Fruit fly (Drosophila melanogaster) whole organism, embryonic: Measurements from ENCODE around the gene CG6766.
A peak's percentile ranks its signal among the peaks of the same experiment; 100 is the strongest.

Experiments used
- ATbp ChIP-seq: fragments of 200-800 bp; sonication (Bioruptor generic); optimal IDR thresholded peaks from 2 replicates; lab custom pipeline; 2017; ENCODE audit warnings: missing biosample characterization, mild to moderate bottlenecking, missing genetic modification characterization, missing genetic modification reagents
- Bdp1 ChIP-seq: fragments of 200-800 bp; sonication (Bioruptor generic); optimal IDR thresholded peaks from 3 replicates; lab custom pipeline; 2016; ENCODE audit warnings: missing biosample characterization, missing genetic modification characterization
- CG10147 ChIP-seq: fragments of 200-800 bp; sonication (Bioruptor generic); optimal IDR thresholded peaks from 2 replicates; lab custom pipeline; 2019; ENCODE audit warnings: missing biosample characterization, mild to moderate bottlenecking, missing genetic modification characterization, moderate library complexity
- CG12071 ChIP-seq: fragments of 200-800 bp; sonication (Bioruptor generic); optimal IDR thresholded peaks from 3 replicates; lab custom pipeline; 2018; ENCODE audit warnings: missing biosample characterization, mild to moderate bottlenecking, missing genetic modification characterization
- CG12769 ChIP-seq: fragments of 200-800 bp; sonication (Bioruptor generic); optimal IDR thresholded peaks from 2 replicates; lab custom pipeline; 2019; ENCODE audit warnings: missing biosample characterization, mild to moderate bottlenecking, missing genetic modification characterization, moderate library complexity
- CG13424 ChIP-seq: fragments of 200-800 bp; sonication (Bioruptor generic); optimal IDR thresholded peaks from 2 replicates; lab custom pipeline; 2019; ENCODE audit warnings: missing biosample characterization, mild to moderate bottlenecking, missing genetic modification characterization, moderate library complexity
- CG15269 ChIP-seq: fragments of 200-800 bp; sonication (Bioruptor generic); optimal IDR thresholded peaks from 2 replicates; lab custom pipeline; 2018; ENCODE audit warnings: missing biosample characterization, mild to moderate bottlenecking, missing genetic modification characterization, moderate library complexity
- CG15514 ChIP-seq: fragments of 200-800 bp; sonication (Bioruptor generic); optimal IDR thresholded peaks from 3 replicates; lab custom pipeline; 2017; ENCODE audit warnings: missing biosample characterization, missing genetic modification characterization, mild to moderate bottlenecking, moderate library complexity, missing genetic modification reagents
- CG1603 ChIP-seq: fragments of 200-800 bp; sonication (Bioruptor generic); optimal IDR thresholded peaks from 2 replicates; lab custom pipeline; 2019; ENCODE audit warnings: missing biosample characterization, mild to moderate bottlenecking, missing genetic modification characterization, moderate library complexity
- CG17612 ChIP-seq: fragments of 200-800 bp; sonication (Bioruptor generic); IDR thresholded peaks from 2 replicates; pipeline ENCODE4 v1.3.6; 2022; ENCODE audit warnings: missing biosample characterization, missing genetic modification characterization
- CG17912 ChIP-seq: fragments of 200-800 bp; sonication (Bioruptor generic); optimal IDR thresholded peaks from 2 replicates; lab custom pipeline; 2018; ENCODE audit warnings: missing biosample characterization, mild to moderate bottlenecking, missing genetic modification characterization
- CG2712 ChIP-seq: fragments of 200-800 bp; optimal IDR thresholded peaks from 3 replicates; lab custom pipeline; 2019; ENCODE audit warnings: missing biosample characterization, mild to moderate bottlenecking, missing genetic modification characterization, moderate library complexity
- CG2875 ChIP-seq: fragments of 200-800 bp; sonication (Bioruptor generic); optimal IDR thresholded peaks from 2 replicates; lab custom pipeline; 2017; ENCODE audit warnings: missing biosample characterization, mild to moderate bottlenecking, missing genetic modification characterization, missing genetic modification reagents
- CG31224 ChIP-seq: fragments of 200-800 bp; sonication (Bioruptor generic); IDR thresholded peaks from 2 replicates; pipeline ENCODE4 v1.3.6; 2022; ENCODE audit warnings: missing biosample characterization, missing genetic modification characterization
- CG5245 ChIP-seq: fragments of 200-800 bp; sonication (Bioruptor generic); optimal IDR thresholded peaks from 3 replicates; lab custom pipeline; 2016; ENCODE audit warnings: missing biosample characterization, missing genetic modification characterization
- CG6854 ChIP-seq: fragments of 200-800 bp; sonication (Bioruptor generic); optimal IDR thresholded peaks from 3 replicates; lab custom pipeline; 2017; ENCODE audit warnings: missing biosample characterization, mild to moderate bottlenecking, missing genetic modification characterization
- CG7556 ChIP-seq: fragments of 200-800 bp; sonication (Bioruptor generic); optimal IDR thresholded peaks from 2 replicates; lab custom pipeline; 2017; ENCODE audit warnings: missing biosample characterization, mild to moderate bottlenecking, missing genetic modification characterization
- CG7786 ChIP-seq: fragments of 200-800 bp; sonication (Bioruptor generic); optimal IDR thresholded peaks from 2 replicates; lab custom pipeline; 2016; ENCODE audit warnings: missing biosample characterization, missing genetic modification characterization
- CG7839 ChIP-seq: fragments of 200-800 bp; sonication (Bioruptor generic); optimal IDR thresholded peaks from 3 replicates; lab custom pipeline; 2018; ENCODE audit warnings: missing biosample characterization, mild to moderate bottlenecking, missing genetic modification characterization, moderate library complexity
- CG9797 ChIP-seq: fragments of 200-800 bp; sonication (Bioruptor generic); optimal IDR thresholded peaks from 3 replicates; lab custom pipeline; 2018; ENCODE audit warnings: missing biosample characterization, mild to moderate bottlenecking, missing genetic modification characterization
- CG9817 ChIP-seq: fragments of 200-800 bp; sonication (Bioruptor generic); optimal IDR thresholded peaks from 2 replicates; lab custom pipeline; 2018; ENCODE audit warnings: missing biosample characterization, mild to moderate bottlenecking, missing genetic modification characterization, moderate library complexity
- Ets97D ChIP-seq: fragments of 200-800 bp; sonication (Bioruptor generic); optimal IDR thresholded peaks from 3 replicates; lab custom pipeline; 2016; ENCODE audit warnings: missing biosample characterization, missing genetic modification characterization
- HLH4C ChIP-seq: fragments of 200-800 bp; sonication (Bioruptor generic); IDR thresholded peaks from 3 replicates; pipeline ENCODE4 v1.3.6; 2022; ENCODE audit warnings: missing biosample characterization, missing genetic modification characterization; ENCODE audit not compliant: partially characterized antibody
- Hr39 ChIP-seq: fragments of >200 bp; optimal IDR thresholded peaks from 2 replicates; lab custom pipeline; 2017
- Sox102F ChIP-seq: fragments of 200-800 bp; sonication (Bioruptor generic); optimal IDR thresholded peaks from 2 replicates; lab custom pipeline; 2018; ENCODE audit warnings: missing biosample characterization, mild to moderate bottlenecking, missing genetic modification characterization, moderate library complexity
- Usf ChIP-seq: fragments of 200-800 bp; sonication (Bioruptor generic); optimal IDR thresholded peaks from 2 replicates; lab custom pipeline; 2017; ENCODE audit warnings: missing genotype, missing biosample characterization, missing genetic modification characterization
- Xrp1 ChIP-seq: fragments of 200-800 bp; sonication (Bioruptor generic); IDR thresholded peaks from 2 replicates; pipeline ENCODE4 v1.3.6; 2022; ENCODE audit warnings: missing biosample characterization, missing genetic modification characterization
- br ChIP-seq: fragments of >200 bp; optimal IDR thresholded peaks from 2 replicates; lab custom pipeline; 2017
- bsh ChIP-seq, 2 experiments: fragments of 200-800 bp; sonication (Bioruptor generic); optimal IDR thresholded peaks; 2 replicates each; lab custom pipeline; 2017 to 2018; ENCODE audit warnings: mild to moderate bottlenecking in 2 of 2, missing biosample characterization in 2 of 2, missing genetic modification characterization in 2 of 2, moderate library complexity in 1 of 2
- cato ChIP-seq: fragments of 200-800 bp; sonication (Bioruptor generic); optimal IDR thresholded peaks from 2 replicates; lab custom pipeline; 2016; ENCODE audit warnings: missing biosample characterization, missing genetic modification characterization, borderline replicate concordance
- chm ChIP-seq: fragments of 200-800 bp; sonication (Bioruptor generic); IDR thresholded peaks from 2 replicates; pipeline ENCODE4 v1.3.6; 2022; ENCODE audit warnings: missing biosample characterization, missing genetic modification characterization
- ci ChIP-seq: fragments of 200-800 bp; sonication (Bioruptor generic); IDR thresholded peaks from 3 replicates; pipeline ENCODE4 v1.3.6; 2022; ENCODE audit warnings: missing biosample characterization, missing genetic modification characterization
- fd3F ChIP-seq: fragments of 200-800 bp; sonication (Bioruptor generic); optimal IDR thresholded peaks from 2 replicates; lab custom pipeline; 2018; ENCODE audit warnings: missing biosample characterization, mild to moderate bottlenecking, missing genetic modification characterization, moderate library complexity
- grn ChIP-seq: fragments of 200-800 bp; sonication (Bioruptor generic); optimal IDR thresholded peaks from 3 replicates; lab custom pipeline; 2017; ENCODE audit warnings: missing biosample characterization, missing genetic modification characterization
- hbn ChIP-seq: fragments of 200-800 bp; sonication (Bioruptor generic); IDR thresholded peaks from 2 replicates; pipeline ENCODE4 v1.3.6; 2022; ENCODE audit warnings: missing biosample characterization, missing genetic modification characterization; ENCODE audit not compliant: partially characterized antibody
- insv ChIP-seq, 2 experiments: fragments of 200-800 bp; sonication (Bioruptor generic); optimal IDR thresholded peaks; 3 replicates each; lab custom pipeline; 2016 to 2018; ENCODE audit warnings: missing biosample characterization in 2 of 2, missing genetic modification characterization in 2 of 2
- kni ChIP-seq: fragments of 200-800 bp; sonication (Bioruptor generic); optimal IDR thresholded peaks from 3 replicates; lab custom pipeline; 2017; ENCODE audit warnings: mild to moderate bottlenecking, missing biosample characterization, missing genetic modification reagents, missing genetic modification characterization
- mirr ChIP-seq: fragments of 200-800 bp; sonication (Bioruptor generic); optimal IDR thresholded peaks from 3 replicates; lab custom pipeline; 2018; ENCODE audit warnings: missing biosample characterization, mild to moderate bottlenecking, missing genetic modification characterization
- oc ChIP-seq: fragments of 200-800 bp; sonication (Bioruptor generic); optimal IDR thresholded peaks from 2 replicates; lab custom pipeline; 2018; ENCODE audit warnings: missing biosample characterization, mild to moderate bottlenecking, missing genetic modification characterization, moderate library complexity
- org-1 ChIP-seq: fragments of 200-800 bp; sonication (Bioruptor generic); optimal IDR thresholded peaks from 2 replicates; lab custom pipeline; 2017; ENCODE audit warnings: missing biosample characterization, missing genetic modification characterization
- scrt ChIP-seq: fragments of 200-800 bp; sonication (Bioruptor generic); optimal IDR thresholded peaks from 2 replicates; lab custom pipeline; 2018; ENCODE audit warnings: missing biosample characterization, mild to moderate bottlenecking, missing genetic modification characterization, moderate library complexity
- sd ChIP-seq: fragments of 200-800 bp; sonication (Bioruptor generic); optimal IDR thresholded peaks from 3 replicates; lab custom pipeline; 2018; ENCODE audit warnings: missing biosample characterization, mild to moderate bottlenecking, missing genetic modification characterization, moderate library complexity
- seq ChIP-seq: fragments of 200-800 bp; sonication (Bioruptor generic); IDR thresholded peaks from 2 replicates; pipeline ENCODE4 v1.3.6; 2022; ENCODE audit warnings: missing biosample characterization, missing genetic modification characterization
- sqz ChIP-seq: fragments of 200-800 bp; sonication (Bioruptor generic); optimal IDR thresholded peaks from 3 replicates; lab custom pipeline; 2018; ENCODE audit warnings: missing biosample characterization, mild to moderate bottlenecking, missing genetic modification characterization
- trh ChIP-seq: fragments of 200-800 bp; sonication (Bioruptor generic); optimal IDR thresholded peaks from 2 replicates; lab custom pipeline; 2016; ENCODE audit warnings: missing biosample characterization, missing genetic modification characterization
- unpg ChIP-seq: fragments of 200-800 bp; sonication (Bioruptor generic); optimal IDR thresholded peaks from 3 replicates; lab custom pipeline; 2018; ENCODE audit warnings: missing biosample characterization, mild to moderate bottlenecking, missing genetic modification characterization, moderate library complexity
- usp ChIP-seq: fragments of >200 bp; optimal IDR thresholded peaks from 2 replicates; lab custom pipeline; 2017; ENCODE audit warnings: missing biosample characterization, missing genetic modification characterization
- wek ChIP-seq: fragments of 200-800 bp; sonication (Bioruptor generic); optimal IDR thresholded peaks from 3 replicates; lab custom pipeline; 2018; ENCODE audit warnings: missing biosample characterization, mild to moderate bottlenecking, missing genetic modification characterization, moderate library complexity
- z ChIP-seq: fragments of 200-800 bp; sonication (Bioruptor generic); IDR thresholded peaks from 3 replicates; pipeline ENCODE4 v1.3.6; 2022; ENCODE audit warnings: missing biosample characterization, missing genetic modification characterization
- zfh2 ChIP-seq: fragments of 200-800 bp; sonication (Bioruptor generic); optimal IDR thresholded peaks from 2 replicates; lab custom pipeline; 2016; ENCODE audit warnings: missing biosample characterization, missing genetic modification characterization

CG6766 gene

DNA sequence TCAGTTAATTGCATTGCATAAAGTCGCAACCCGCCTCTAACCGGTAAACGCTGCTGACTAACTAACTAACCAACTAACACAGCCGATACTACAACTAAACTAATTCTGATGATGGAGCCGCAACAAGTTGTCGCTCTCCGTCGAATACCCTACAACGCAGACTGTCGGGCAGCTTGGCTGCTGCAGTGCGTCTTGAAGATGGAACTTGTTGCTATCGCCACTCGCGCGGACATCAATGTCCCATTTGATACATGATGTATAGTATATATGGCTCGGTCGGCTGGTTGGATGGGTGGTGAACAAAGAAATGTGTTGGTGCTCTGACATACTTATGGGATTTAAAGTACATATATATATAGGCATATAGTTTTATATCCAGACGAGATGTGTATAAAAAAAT is 15.0 kb downstream of the CG6766 start (continued):
- peak; percentile 4 for TF ChIP-seq sd
- no peak for TF ChIP-seq sqz (GFP tag; lab: Kevin White, UChicago)
- peak; percentile 20 for TF ChIP-seq CG7839 (tag; lab: Kevin White, UChicago)
- no peak for TF ChIP-seq CG9817 (tag; lab: Kevin White, UChicago)
- no peak for TF ChIP-seq Xrp1 (GFP tag; lab: Robert Waterston, UW)
- TF ChIP-seq oc (tag; lab: Kevin White, UChicago), result no peak
- no peak for TF ChIP-seq z (GFP tag; lab: Robert Waterston, UW)
- no peak for TF ChIP-seq Bdp1 (GFP tag; lab: Kevin White, UChicago)
- TF ChIP-seq usp (GFP tag; lab: Kevin White, UChicago), result no peak
- peak; percentile 32 for TF ChIP-seq CG15269 (tag; lab: Kevin White, UChicago)
- TF ChIP-seq CG7556 (GFP tag; lab: Kevin White, UChicago), result no peak
- peak; percentile 14 for TF ChIP-seq org-1 (GFP tag; lab: Kevin White, UChicago)
- peak; percentile 8 for TF ChIP-seq ATbp (GFP tag; lab: Kevin White, UChicago)
- TF ChIP-seq unpg (GFP tag; lab: Kevin White, UChicago), result peak; percentile 8
- TF ChIP-seq CG7786 (GFP tag; lab: Kevin White, UChicago), result no peak
- TF ChIP-seq CG10147, result no peak
- no peak; the same call in 2 of the 3 replicates for TF ChIP-seq ci (GFP tag; lab: Robert Waterston, UW)
- peak; percentile 7 for TF ChIP-seq Sox102F (GFP tag; lab: Kevin White, UChicago)
- no peak for TF ChIP-seq zfh2 (GFP tag; lab: Kevin White, UChicago)
- peak; percentile 43 for TF ChIP-seq CG12071
- no peak for TF ChIP-seq fd3F
- no peak for TF ChIP-seq br
- no peak for TF ChIP-seq CG6854 (GFP tag; lab: Kevin White, UChicago)
- no peak for TF ChIP-seq cato (GFP tag; lab: Kevin White, UChicago)
- TF ChIP-seq HLH4C (GFP tag; lab: Robert Waterston, UW), result no peak
- TF ChIP-seq CG2712 (tag; lab: Kevin White, UChicago), result no peak
- TF ChIP-seq CG1603 (tag; lab: Kevin White, UChicago), result peak; percentile 17
- no peak for TF ChIP-seq insv (GFP tag; optimal IDR thresholded peaks at IDR 0.05; lab: Kevin White, UChicago)
- no peak for TF ChIP-seq kni (GFP tag; lab: Kevin White, UChicago)
- no peak for TF ChIP-seq Usf (GFP tag; lab: Kevin White, UChicago)
- TF ChIP-seq bsh (GFP tag; optimal IDR thresholded peaks at IDR 0.05; lab: Kevin White, UChicago), result peak in 1 of 2 experiments; percentile 26
- no peak for TF ChIP-seq CG17612 (GFP tag; lab: Robert Waterston, UW)
- TF ChIP-seq CG13424 (tag; lab: Kevin White, UChicago), result peak; percentile 15
- TF ChIP-seq grn (GFP tag; lab: Kevin White, UChicago), result no peak
- TF ChIP-seq CG15514, result peak; percentile 15
- no peak for TF ChIP-seq scrt (GFP tag; lab: Kevin White, UChicago)
- peak; percentile 10 for TF ChIP-seq mirr (GFP tag; lab: Kevin White, UChicago)
- no peak for TF ChIP-seq wek (GFP tag; lab: Kevin White, UChicago)
- peak; percentile 83 for TF ChIP-seq CG12769 (tag; lab: Kevin White, UChicago)
- no peak for TF ChIP-seq trh (GFP tag; lab: Kevin White, UChicago)
- TF ChIP-seq seq, result 0 out of 2 replicates have a peak, but pooled peaks have one; percentile 7
- peak; percentile 33; the same call in 1 of the 2 replicates for TF ChIP-seq chm (GFP tag; lab: Robert Waterston, UW)
- TF ChIP-seq hbn (GFP tag; lab: Robert Waterston, UW), result no peak
- no peak for TF ChIP-seq CG17912 (GFP tag; lab: Kevin White, UChicago)
- no peak for TF ChIP-seq Ets97D (GFP tag; lab: Kevin White, UChicago)
- no peak for TF ChIP-seq Hr39 (lab: Kevin White, UChicago)
- TF ChIP-seq CG9797 (GFP tag; lab: Kevin White, UChicago), result no peak
- no peak for TF ChIP-seq CG2875 (GFP tag; lab: Kevin White, UChicago)
- TF ChIP-seq CG31224 (GFP tag; lab: Robert Waterston, UW), result 0 out of 2 replicates have a peak, but pooled peaks have one; percentile 10
- TF ChIP-seq CG5245 (GFP tag; lab: Kevin White, UChicago), result no peak
